Worm (Caenorhabditis elegans): ENCODE results near the gene clpf-1.

The clpf-1 gene

DNA sequence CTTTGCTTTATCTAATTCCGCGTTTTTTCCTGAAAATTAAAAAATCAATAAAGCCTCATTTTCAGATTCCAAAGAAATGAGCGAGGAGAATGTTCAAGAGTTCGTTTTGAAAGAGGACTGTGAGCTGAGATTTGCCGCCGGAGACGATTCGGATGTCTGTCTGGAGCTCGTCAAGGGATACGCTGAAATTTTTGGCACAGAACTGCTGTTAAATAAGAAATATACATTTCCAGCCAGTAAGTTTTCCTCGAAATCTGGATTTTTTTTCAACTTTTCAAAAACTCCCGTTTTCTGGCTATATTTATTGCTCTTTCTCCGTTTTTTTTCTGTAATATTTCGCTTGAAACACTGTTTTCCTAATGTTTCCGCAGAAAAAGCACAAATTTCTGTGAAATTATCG, at the start of gene clpf-1:
clpf-1 (plus strand) TSS at position 66 of the 400 bp plus-strand sequence.
- 0 out of 2 replicates have a peak, but pooled peaks have one; percentile 26 for TF ChIP-seq ekl-4 (GFP tag; IDR thresholded peaks at IDR 0.05)
- 0 out of 2 replicates have a peak, but pooled peaks have one; percentile 20 for TF ChIP-seq mcd-1 (GFP tag; IDR thresholded peaks at IDR 0.05)
- TF ChIP-seq snpc-3.4 (tag; optimal IDR thresholded peaks at IDR 0.05) = peak; percentile 14
- TF ChIP-seq snpc-4 (GFP tag; optimal IDR thresholded peaks at IDR 0.05) = no peak
- TF ChIP-seq snpc-4 (tag; optimal IDR thresholded peaks at IDR 0.05) = peak in 1 of 4 experiments; percentile 19
- no peak for TF ChIP-seq mel-28 (tag; optimal IDR thresholded peaks at IDR 0.05; ENCODE audit: borderline replicate concordance)
- TF ChIP-seq zfh-2 (GFP tag; conservative IDR thresholded peaks at IDR 0.05) = no peak
- TF ChIP-seq rcor-1 (GFP tag; IDR thresholded peaks at IDR 0.05) = peak; percentile 9; the same call in 1 of the 2 replicates
- TF ChIP-seq madf-6 (GFP tag; IDR thresholded peaks at IDR 0.05) = peak; percentile 48
- TF ChIP-seq egl-18 (GFP tag; IDR thresholded peaks at IDR 0.05) = no peak
- peak; percentile 24 for TF ChIP-seq lin-54 (GFP tag; optimal IDR thresholded peaks at IDR 0.05)
- no peak for TF ChIP-seq akir-1 (GFP tag; optimal IDR thresholded peaks at IDR 0.05)

DNA sequence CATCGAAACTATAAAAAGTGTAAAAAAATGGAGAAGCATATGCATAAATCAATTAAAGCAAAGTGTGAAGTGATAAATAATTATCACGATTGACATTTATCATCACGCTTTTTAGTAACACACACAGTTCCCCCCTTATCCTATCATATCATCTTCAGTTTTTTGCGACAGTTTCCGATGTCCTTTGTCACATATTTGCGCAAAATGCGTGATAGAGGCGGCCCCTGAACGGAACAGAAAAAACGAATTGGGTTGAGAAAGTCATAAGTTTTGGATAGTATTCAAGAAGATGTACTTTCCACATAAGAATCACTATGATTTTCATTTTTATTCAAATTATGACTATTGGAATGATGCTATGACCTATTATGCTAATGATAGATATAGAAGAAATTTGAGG, 48.5 kb upstream of the clpf-1 start:
- no peak for TF ChIP-seq sea-2 (GFP tag; IDR thresholded peaks at IDR 0.05)
- no peak for TF ChIP-seq unc-62 (GFP tag; optimal IDR thresholded peaks at IDR 0.05)

DNA sequence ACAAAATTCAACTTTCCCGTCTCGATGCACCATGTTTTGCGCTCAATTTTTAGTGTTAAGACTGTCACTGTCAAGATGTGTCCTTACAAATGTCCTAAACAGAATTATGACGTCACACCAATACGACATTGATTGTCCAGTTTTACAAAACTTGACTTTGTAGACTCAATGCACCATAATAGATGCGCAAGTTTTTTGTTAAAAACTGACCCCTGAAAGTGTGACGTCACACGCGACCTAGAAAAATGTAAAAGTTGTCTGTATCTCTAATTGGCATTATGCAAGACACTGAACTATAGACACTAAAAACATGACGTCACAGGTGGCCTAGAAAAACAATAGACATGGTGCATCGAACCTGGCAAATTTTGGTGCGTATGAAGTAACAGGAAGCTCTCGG, 46.5 kb upstream of the clpf-1 start:
- TF ChIP-seq ztf-6 (GFP tag; IDR thresholded peaks at IDR 0.05) = no peak
- TF ChIP-seq athp-1 (tag; optimal IDR thresholded peaks at IDR 0.05) = no peak
- TF ChIP-seq F57C9.4 (tag; optimal IDR thresholded peaks at IDR 0.05) = no peak
- TF ChIP-seq nhr-179 (tag; optimal IDR thresholded peaks at IDR 0.05) = no peak
- no peak for TF ChIP-seq attf-5 (GFP tag; optimal IDR thresholded peaks at IDR 0.05)
- no peak for TF ChIP-seq somi-1 (GFP tag; optimal IDR thresholded peaks at IDR 0.05)
- no peak for TF ChIP-seq C06A6.2 (GFP tag; conservative IDR thresholded peaks at IDR 0.05)
- TF ChIP-seq ceh-100 (GFP tag; IDR thresholded peaks at IDR 0.05) = no peak
- no peak for TF ChIP-seq gei-17 (GFP tag; optimal IDR thresholded peaks at IDR 0.05)
- TF ChIP-seq ztf-22 (GFP tag; optimal IDR thresholded peaks at IDR 0.05) = no peak
- no peak for TF ChIP-seq hsf-1 (GFP tag; IDR thresholded peaks at IDR 0.05)

DNA sequence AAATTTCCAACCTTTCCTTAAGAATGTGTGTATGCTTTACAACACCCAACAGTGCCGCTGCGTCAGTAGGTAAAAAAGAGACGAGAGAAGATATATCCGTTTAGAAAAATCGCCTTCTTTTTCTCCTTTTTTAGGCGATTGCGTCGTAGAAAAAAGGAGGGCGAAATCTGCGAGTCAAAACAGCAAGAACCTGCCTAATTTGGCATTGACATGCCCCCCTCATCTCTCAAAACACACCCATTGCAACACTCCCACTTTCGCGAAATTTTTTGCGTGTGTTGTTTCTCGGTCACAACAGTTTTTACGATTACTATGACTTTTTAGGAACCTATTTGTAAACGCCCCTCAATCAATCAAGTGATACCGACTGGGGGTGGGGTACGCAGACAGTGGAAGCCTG, 45.9 kb upstream of the clpf-1 start:
- no peak for TF ChIP-seq pha-4 (tag; optimal IDR thresholded peaks at IDR 0.05)
- TF ChIP-seq nfya-2 (GFP tag; IDR thresholded peaks at IDR 0.05) = no peak
- TF ChIP-seq madf-3 (GFP tag; IDR thresholded peaks at IDR 0.05) = no peak
- no peak for TF ChIP-seq sea-2 (GFP tag; IDR thresholded peaks at IDR 0.05)
- no peak for TF ChIP-seq dox-1 (GFP tag; IDR thresholded peaks at IDR 0.05)
- TF ChIP-seq Y79H2A.3 (GFP tag; conservative IDR thresholded peaks at IDR 0.05) = no peak

DNA sequence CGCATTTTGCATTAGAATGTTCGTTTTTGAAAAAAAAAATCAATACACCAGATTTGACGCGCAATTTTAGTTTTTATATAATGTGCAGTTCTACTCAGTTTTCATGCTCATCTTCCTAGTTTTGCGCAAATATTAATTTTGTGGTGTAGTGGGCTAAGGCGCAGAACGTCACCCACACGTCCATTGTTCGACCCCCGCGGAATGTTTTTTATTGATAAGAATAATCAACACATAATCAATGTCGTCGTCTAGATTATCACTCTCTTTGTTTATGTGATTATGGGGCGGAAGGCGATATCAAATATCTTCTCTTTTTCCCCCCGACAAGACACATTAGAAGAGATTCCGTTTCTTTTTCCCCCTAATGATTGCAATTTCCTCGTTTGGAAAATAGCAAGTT, 41.8 kb upstream of the clpf-1 start:
- TF ChIP-seq hmg-1.2 (GFP tag; IDR thresholded peaks at IDR 0.05) (0 out of 2 replicates have a peak, but pooled peaks have one; percentile 16), snpc-1.1 (tag; optimal IDR thresholded peaks at IDR 0.05; ENCODE audit: insufficient read depth) (no peak), lin-40 (tag; optimal IDR thresholded peaks at IDR 0.05) (no peak), tbp1 (GFP tag; optimal IDR thresholded peaks at IDR 0.05) (peak; percentile 79), rpc-1 (optimal IDR thresholded peaks at IDR 0.05) (peak; percentile 44), rpc-1 (tag; optimal IDR thresholded peaks at IDR 0.05) (peak; percentile 71), F33H1.4 (GFP tag; IDR thresholded peaks at IDR 0.05) (0 out of 2 replicates have a peak, but pooled peaks have one; percentile 23), B0261.1 (tag; optimal IDR thresholded peaks at IDR 0.05) (peak; percentile 49), lsl-1 (GFP tag; optimal IDR thresholded peaks at IDR 0.05) (peak; percentile 4)

Data from whole organism, young adult.